Fruit fly (Drosophila melanogaster): Measurements from ENCODE around the gene CG43133.
A peak's percentile ranks its signal among the peaks of the same experiment; 100 is the strongest.

The CG43133 gene

DNA sequence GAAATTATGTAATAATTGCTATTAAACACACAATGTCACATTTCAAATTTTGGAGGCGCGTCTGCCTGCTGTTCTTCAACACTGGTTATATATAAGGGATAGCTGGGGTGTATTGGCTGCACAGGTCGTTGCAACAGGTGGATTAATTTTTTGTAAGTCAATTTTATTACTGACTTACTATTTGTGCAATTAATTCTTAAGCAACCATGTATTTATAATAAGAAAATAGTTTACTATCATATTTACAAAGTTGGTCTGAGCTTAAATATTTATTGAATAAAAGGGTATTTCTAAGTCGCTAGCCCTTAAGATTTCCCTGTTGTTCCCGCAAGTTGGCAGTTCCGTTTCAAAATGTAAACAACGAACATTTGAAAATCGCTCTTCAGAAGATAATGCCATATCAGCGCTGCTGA is 37.2 kb downstream of the CG43133 start, which contains the start of gene RhoGAP16F (continued):
- no peak for TF ChIP-seq cg (GFP tag; optimal IDR thresholded peaks at IDR 0.05)
- TF ChIP-seq CG12744 (GFP tag; optimal IDR thresholded peaks at IDR 0.05), result peak; percentile 45
- no peak for TF ChIP-seq gcm2 (GFP tag; optimal IDR thresholded peaks at IDR 0.05)
- peak; percentile 71 to 85 for TF ChIP-seq chif (GFP tag; optimal IDR thresholded peaks at IDR 0.05)
- no peak for TF ChIP-seq CG34224 (GFP tag; IDR thresholded peaks at IDR 0.05; ENCODE audit: partially characterized antibody)
- TF ChIP-seq CG13624 (GFP tag; optimal IDR thresholded peaks at IDR 0.05), result peak; percentile 76
- TF ChIP-seq prd (optimal IDR thresholded peaks at IDR 0.05), result no peak
- TF ChIP-seq prd (GFP tag; IDR thresholded peaks at IDR 0.05), result peak; percentile 93
- TF ChIP-seq CG15269 (tag; optimal IDR thresholded peaks at IDR 0.05), result peak; percentile 85
- peak; percentile 80 for TF ChIP-seq Aef1 (GFP tag; IDR thresholded peaks at IDR 0.05)
- TF ChIP-seq CG12219 (GFP tag; optimal IDR thresholded peaks at IDR 0.05), result peak; percentile 68
- peak; percentile 77 for TF ChIP-seq CG12942 (GFP tag; optimal IDR thresholded peaks at IDR 0.05)
- peak; percentile 45; the same call in 1 of the 2 replicates for TF ChIP-seq CG4360 (GFP tag; IDR thresholded peaks at IDR 0.05)
- peak; percentile 43 for TF ChIP-seq CG1529 (GFP tag; optimal IDR thresholded peaks at IDR 0.05)
- TF ChIP-seq sqz (GFP tag; optimal IDR thresholded peaks at IDR 0.05), result peak; percentile 63
- TF ChIP-seq CG7556 (GFP tag; optimal IDR thresholded peaks at IDR 0.05), result peak; percentile 76
- peak; percentile 17 for TF ChIP-seq fd64A (GFP tag; optimal IDR thresholded peaks at IDR 0.05)
- TF ChIP-seq oc (tag; optimal IDR thresholded peaks at IDR 0.05), result peak; percentile 70
- no peak for TF ChIP-seq cad (GFP tag; optimal IDR thresholded peaks at IDR 0.05)
- peak; percentile 61 for TF ChIP-seq slou (GFP tag; optimal IDR thresholded peaks at IDR 0.05)
- TF ChIP-seq B-H1 (GFP tag; IDR thresholded peaks at IDR 0.05), result peak; percentile 79
- peak; percentile 35 for TF ChIP-seq CG8281 (tag; optimal IDR thresholded peaks at IDR 0.05)
- TF ChIP-seq bbx (GFP tag; IDR thresholded peaks at IDR 0.05; ENCODE audit: partially characterized antibody), result no peak
- peak; percentile 88 for TF ChIP-seq CG2678 (tag; optimal IDR thresholded peaks at IDR 0.05)
- no peak for TF ChIP-seq corto (GFP tag; optimal IDR thresholded peaks at IDR 0.05)
- TF ChIP-seq Ssrp (tag; optimal IDR thresholded peaks at IDR 0.05), result peak; percentile 82
- TF ChIP-seq ham (GFP tag; IDR thresholded peaks at IDR 0.05), result 0 out of 2 replicates have a peak, but pooled peaks have one; percentile 22
- TF ChIP-seq CG17186 (GFP tag; optimal IDR thresholded peaks at IDR 0.05), result no peak
- peak; percentile 97 for TF ChIP-seq Ets65A (GFP tag)
- no peak for TF ChIP-seq CG14965 (GFP tag; optimal IDR thresholded peaks at IDR 0.05; ENCODE audit: borderline replicate concordance)
- no peak for TF ChIP-seq vnd (GFP tag; IDR thresholded peaks at IDR 0.05; ENCODE audit: partially characterized antibody)
- peak; percentile 87 for TF ChIP-seq CG34422 (GFP tag; IDR thresholded peaks at IDR 0.05)
- TF ChIP-seq CG32532 (GFP tag; IDR thresholded peaks at IDR 0.05), result peak; percentile 81
- TF ChIP-seq CG8290 (GFP tag; optimal IDR thresholded peaks at IDR 0.05), result peak; percentile 79
- peak; percentile 49 to 69 for TF ChIP-seq CG8290 (tag; optimal IDR thresholded peaks at IDR 0.05)
- TF ChIP-seq CG5180 (GFP tag; optimal IDR thresholded peaks at IDR 0.05), result peak; percentile 42
- peak; percentile 71; the same call in 2 of the 3 replicates for TF ChIP-seq CG7357 (GFP tag; IDR thresholded peaks at IDR 0.05)
- TF ChIP-seq D19B (GFP tag; optimal IDR thresholded peaks at IDR 0.05), result peak; percentile 99
- TF ChIP-seq Sox102F (GFP tag; optimal IDR thresholded peaks at IDR 0.05), result peak; percentile 83
- TF ChIP-seq CG1233 (GFP tag; optimal IDR thresholded peaks at IDR 0.05), result peak; percentile 79
- peak; percentile 62 for TF ChIP-seq CG6765 (GFP tag; optimal IDR thresholded peaks at IDR 0.05)
- peak; percentile 80 for TF ChIP-seq Dek (tag; optimal IDR thresholded peaks at IDR 0.05)
- peak; percentile 78 for TF ChIP-seq gro (GFP tag; optimal IDR thresholded peaks at IDR 0.05)
- peak; percentile 72 for TF ChIP-seq CG18764 (GFP tag; optimal IDR thresholded peaks at IDR 0.05)
- TF ChIP-seq CG3847 (GFP tag; IDR thresholded peaks at IDR 0.05), result peak; percentile 85
- TF ChIP-seq luna (GFP tag; optimal IDR thresholded peaks at IDR 0.05), result no peak
- peak; percentile 31 for TF ChIP-seq CG3995 (GFP tag; optimal IDR thresholded peaks at IDR 0.05)
- TF ChIP-seq psq (GFP tag; optimal IDR thresholded peaks at IDR 0.05), result peak; percentile 64
- peak; percentile 38; the same call in 1 of the 2 replicates for TF ChIP-seq sens-2 (GFP tag; IDR thresholded peaks at IDR 0.05)
- peak; percentile 57 for TF ChIP-seq CG9876 (GFP tag; optimal IDR thresholded peaks at IDR 0.05)
- no peak for TF ChIP-seq ato (GFP tag; IDR thresholded peaks at IDR 0.05; ENCODE audit: partially characterized antibody)
